Fruit fly (Drosophila melanogaster) S2 (cell line): Measurements from ENCODE around the gene CG13255.

ENCODE experiments used
- CG8478 ChIP-seq: fragments of >200 bp; optimal IDR thresholded peaks from 2 replicates; lab custom pipeline; 2018
- CTCF ChIP-seq, 2 experiments: fragments of >200 bp; optimal IDR thresholded peaks; 2 replicates each; lab custom pipeline; 2018

Gene CG13255

dm6 chr3L:20826950-20827910 lies 10.1 kb upstream of the CG13255 start:
- no peak for TF ChIP-seq CTCF (optimal IDR thresholded peaks at IDR 0.05; lab: Kevin White, UChicago)
- no peak for TF ChIP-seq CG8478 (lab: Kevin White, UChicago)

dm6 chr3L:20827962-20828361 lies 9.3 kb upstream of the CG13255 start:
- TF ChIP-seq CG8478 (lab: Kevin White, UChicago), result no peak
- TF ChIP-seq CTCF (optimal IDR thresholded peaks at IDR 0.05; lab: Kevin White, UChicago), result no peak

dm6 chr3L:20830361-20830760 lies 6.9 kb upstream of the CG13255 start:
- TF ChIP-seq CTCF (optimal IDR thresholded peaks at IDR 0.05; lab: Kevin White, UChicago) (no peak), CG8478 (lab: Kevin White, UChicago) (no peak)

dm6 chr3L:20834150-20834549 lies 3.1 kb upstream of the CG13255 start:
- no peak for TF ChIP-seq CTCF (optimal IDR thresholded peaks at IDR 0.05; lab: Kevin White, UChicago)
- TF ChIP-seq CG8478 (lab: Kevin White, UChicago), result no peak

- no peak for TF ChIP-seq CG8478 (lab: Kevin White, UChicago)
- TF ChIP-seq CTCF (optimal IDR thresholded peaks at IDR 0.05; lab: Kevin White, UChicago), result no peak
Measured at dm6 chr3L:20835882-20836281, 1.4 kb upstream of the CG13255 start, which contains the start of gene CG3288. CG3288 (plus strand) TSS chr3L:20836182.

dm6 chr3L:20837831-20838301 lies 578 bp downstream of the CG13255 start:
- TF ChIP-seq CTCF (optimal IDR thresholded peaks at IDR 0.05; lab: Kevin White, UChicago), result no peak
- no peak for TF ChIP-seq CG8478 (lab: Kevin White, UChicago)

dm6 chr3L:20841465-20842109 lies 4.3 kb downstream of the CG13255 start, which contains the start of the genes CSN3 and CG11456:
CSN3 (minus strand) TSS chr3L:20841576.
CG11456 (plus strand) TSS chr3L:20841987.
- TF ChIP-seq CTCF (optimal IDR thresholded peaks at IDR 0.05; lab: Kevin White, UChicago), result peak; percentile 88 to 90
- no peak for TF ChIP-seq CG8478 (lab: Kevin White, UChicago)

dm6 chr3L:20848572-20848971 lies 11.3 kb downstream of the CG13255 start:
- TF ChIP-seq CG8478 (lab: Kevin White, UChicago), result no peak
- TF ChIP-seq CTCF (optimal IDR thresholded peaks at IDR 0.05; lab: Kevin White, UChicago), result no peak

dm6 chr3L:20857609-20858008 lies 20.3 kb downstream of the CG13255 start:
- TF ChIP-seq CTCF (optimal IDR thresholded peaks at IDR 0.05; lab: Kevin White, UChicago) (no peak), CG8478 (lab: Kevin White, UChicago) (no peak)

dm6 chr3L:20868995-20869394 lies 31.7 kb downstream of the CG13255 start:
- TF ChIP-seq CG8478 (lab: Kevin White, UChicago) (no peak), CTCF (optimal IDR thresholded peaks at IDR 0.05; lab: Kevin White, UChicago) (no peak)

- TF ChIP-seq CG8478 (lab: Kevin White, UChicago) (no peak), CTCF (optimal IDR thresholded peaks at IDR 0.05; lab: Kevin White, UChicago) (no peak)
Measured at dm6 chr3L:20883969-20884368, 46.7 kb downstream of the CG13255 start.

- TF ChIP-seq CG8478 (lab: Kevin White, UChicago), result no peak
- no peak for TF ChIP-seq CTCF (optimal IDR thresholded peaks at IDR 0.05; lab: Kevin White, UChicago)
Measured at dm6 chr3L:20885172-20885571, 47.9 kb downstream of the CG13255 start, which contains the start of gene CG32432. CG32432 (minus strand) TSS chr3L:20885188.
